Fruit fly (Drosophila melanogaster) whole organism, embryonic: Measurements from ENCODE around the gene CG34284.
A peak's percentile ranks its signal among the peaks of the same experiment; 100 is the strongest.

Source experiments
- Ada2b ChIP-seq: fragments of 200-800 bp; sonication (Bioruptor generic); IDR thresholded peaks from 2 replicates; pipeline ENCODE4 v1.3.6; 2022; ENCODE audit warnings: missing biosample characterization, missing genetic modification characterization
- CG11456 ChIP-seq: fragments of 200-800 bp; sonication (Bioruptor generic); IDR thresholded peaks from 3 replicates; pipeline ENCODE4 v1.3.6; 2022; ENCODE audit warnings: missing biosample characterization, missing genetic modification characterization
- CG11504 ChIP-seq: fragments of 200-800 bp; sonication (Bioruptor generic); optimal IDR thresholded peaks from 3 replicates; lab custom pipeline; 2019; ENCODE audit warnings: missing biosample characterization, mild to moderate bottlenecking, missing genetic modification characterization, moderate library complexity
- CG11723 ChIP-seq: fragments of 200-800 bp; sonication (Bioruptor generic); optimal IDR thresholded peaks from 2 replicates; lab custom pipeline; 2017; ENCODE audit warnings: missing biosample characterization, mild to moderate bottlenecking, missing genetic modification characterization
- CG12104 ChIP-seq: fragments of 200-800 bp; sonication (Bioruptor generic); optimal IDR thresholded peaks from 3 replicates; lab custom pipeline; 2016; ENCODE audit warnings: missing biosample characterization, missing genetic modification characterization
- CG1233 ChIP-seq: fragments of 200-800 bp; sonication (Bioruptor generic); optimal IDR thresholded peaks from 4 replicates; lab custom pipeline; 2018; ENCODE audit warnings: missing biosample characterization, mild to moderate bottlenecking, missing genetic modification characterization
- CG13287 ChIP-seq: fragments of 200-800 bp; sonication (Bioruptor generic); IDR thresholded peaks from 2 replicates; pipeline ENCODE4 v1.3.6; 2022; ENCODE audit warnings: missing biosample characterization, missing genetic modification characterization; ENCODE audit not compliant: partially characterized antibody
- CG14667 ChIP-seq: fragments of 200-800 bp; sonication (Bioruptor generic); IDR thresholded peaks from 2 replicates; pipeline ENCODE4 v1.3.6; 2022; ENCODE audit warnings: missing biosample characterization, missing genetic modification characterization
- CG15269 ChIP-seq: fragments of 200-800 bp; sonication (Bioruptor generic); optimal IDR thresholded peaks from 2 replicates; lab custom pipeline; 2018; ENCODE audit warnings: missing biosample characterization, mild to moderate bottlenecking, missing genetic modification characterization, moderate library complexity
- CG16815 ChIP-seq: fragments of 200-800 bp; sonication (Bioruptor generic); optimal IDR thresholded peaks from 3 replicates; lab custom pipeline; 2017; ENCODE audit warnings: missing biosample characterization, mild to moderate bottlenecking, missing genetic modification characterization
- CG2875 ChIP-seq: fragments of 200-800 bp; sonication (Bioruptor generic); optimal IDR thresholded peaks from 2 replicates; lab custom pipeline; 2017; ENCODE audit warnings: missing biosample characterization, mild to moderate bottlenecking, missing genetic modification characterization, missing genetic modification reagents
- CG30403 ChIP-seq: fragments of 200-800 bp; sonication (Bioruptor generic); optimal IDR thresholded peaks from 3 replicates; lab custom pipeline; 2016; ENCODE audit warnings: missing biosample characterization, missing genetic modification characterization
- CG33213 ChIP-seq: fragments of 200-800 bp; sonication (Bioruptor generic); optimal IDR thresholded peaks from 3 replicates; lab custom pipeline; 2016; ENCODE audit warnings: missing biosample characterization, missing genetic modification characterization
- CG34376 ChIP-seq: fragments of 200-800 bp; sonication (Bioruptor generic); optimal IDR thresholded peaks from 2 replicates; lab custom pipeline; 2018; ENCODE audit warnings: missing biosample characterization, mild to moderate bottlenecking, missing genetic modification characterization
- CG34422 ChIP-seq: fragments of 200-800 bp; sonication (Bioruptor generic); IDR thresholded peaks from 3 replicates; pipeline ENCODE4 v1.3.6; 2022; ENCODE audit warnings: missing biosample characterization, missing genetic modification characterization
- CG4282 ChIP-seq: fragments of 200-800 bp; sonication (Bioruptor generic); optimal IDR thresholded peaks from 2 replicates; lab custom pipeline; 2016; ENCODE audit warnings: missing biosample characterization, missing genetic modification characterization
- CG5953 ChIP-seq: fragments of 200-800 bp; sonication (Bioruptor generic); IDR thresholded peaks from 2 replicates; pipeline ENCODE4 v1.3.6; 2022; ENCODE audit warnings: missing biosample characterization, missing genetic modification characterization
- CG7271 ChIP-seq: fragments of 200-800 bp; sonication (Bioruptor generic); optimal IDR thresholded peaks from 2 replicates; lab custom pipeline; 2018; ENCODE audit warnings: missing biosample characterization, mild to moderate bottlenecking, missing genetic modification characterization, moderate library complexity
- CG7556 ChIP-seq: fragments of 200-800 bp; sonication (Bioruptor generic); optimal IDR thresholded peaks from 2 replicates; lab custom pipeline; 2017; ENCODE audit warnings: missing biosample characterization, mild to moderate bottlenecking, missing genetic modification characterization
- CG8765 ChIP-seq: fragments of 200-800 bp; sonication (Bioruptor generic); IDR thresholded peaks from 2 replicates; pipeline ENCODE4 v1.3.6; 2022; ENCODE audit warnings: missing biosample characterization, missing genetic modification characterization
- CG8924 ChIP-seq: fragments of 200-800 bp; optimal IDR thresholded peaks from 3 replicates; lab custom pipeline; 2019; ENCODE audit warnings: missing biosample characterization, mild to moderate bottlenecking, missing genetic modification characterization, moderate library complexity
- CG9817 ChIP-seq: fragments of 200-800 bp; sonication (Bioruptor generic); optimal IDR thresholded peaks from 2 replicates; lab custom pipeline; 2018; ENCODE audit warnings: missing biosample characterization, mild to moderate bottlenecking, missing genetic modification characterization, moderate library complexity
- Chrac-16 ChIP-seq: fragments of 200-800 bp; sonication (Bioruptor generic); optimal IDR thresholded peaks from 3 replicates; lab custom pipeline; 2016; ENCODE audit warnings: missing biosample characterization, missing genetic modification characterization
- Dp ChIP-seq: fragments of 200-800 bp; sonication (Bioruptor generic); optimal IDR thresholded peaks from 2 replicates; lab custom pipeline; 2018; ENCODE audit warnings: missing biosample characterization, mild to moderate bottlenecking, missing genetic modification characterization, moderate library complexity
- Hey ChIP-seq: fragments of 200-800 bp; sonication (Bioruptor generic); optimal IDR thresholded peaks from 3 replicates; lab custom pipeline; 2018; ENCODE audit warnings: missing biosample characterization, mild to moderate bottlenecking, missing genetic modification characterization
- Kr ChIP-seq: fragments of 200-800 bp; sonication (Bioruptor generic); optimal IDR thresholded peaks from 2 replicates; lab custom pipeline; 2017; ENCODE audit warnings: missing biosample characterization, mild to moderate bottlenecking, missing genetic modification characterization
- MESR4 ChIP-seq: fragments of 200-800 bp; sonication (Bioruptor generic); optimal IDR thresholded peaks from 2 replicates; lab custom pipeline; 2018; ENCODE audit warnings: missing biosample characterization, mild to moderate bottlenecking, missing genetic modification characterization, moderate library complexity
- NC2β ChIP-seq: fragments of 200-800 bp; sonication (Bioruptor generic); optimal IDR thresholded peaks from 2 replicates; lab custom pipeline; 2016; ENCODE audit warnings: missing biosample characterization, missing genetic modification characterization
- Pdp1 ChIP-seq, 2 experiments: fragments of 200-800 bp; sonication (Bioruptor generic); optimal IDR thresholded peaks; 3 replicates each; lab custom pipeline; 2016; ENCODE audit warnings: missing biosample characterization in 2 of 2, missing genetic modification characterization in 2 of 2, mild to moderate bottlenecking in 1 of 2, moderate library complexity in 1 of 2
- Sox100B ChIP-seq: fragments of 200-800 bp; sonication (Bioruptor generic); optimal IDR thresholded peaks from 3 replicates; lab custom pipeline; 2018; ENCODE audit warnings: missing biosample characterization, mild to moderate bottlenecking, missing genetic modification characterization
- Trl ChIP-seq, 3 experiments: fragments of >200 bp in 2 of 3; fragments of 200-800 bp in 1 of 3; sonication (Bioruptor generic) in 1 of 3; optimal IDR thresholded peaks; 2 replicates in 1 of 3; 3 replicates in 2 of 3; lab custom pipeline; 2016 to 2017; ENCODE audit warnings: missing biosample characterization in 1 of 3, missing genetic modification characterization in 1 of 3
- ci ChIP-seq: fragments of 200-800 bp; sonication (Bioruptor generic); IDR thresholded peaks from 3 replicates; pipeline ENCODE4 v1.3.6; 2022; ENCODE audit warnings: missing biosample characterization, missing genetic modification characterization
- cwo ChIP-seq: fragments of 200-800 bp; sonication (Bioruptor generic); optimal IDR thresholded peaks from 3 replicates; lab custom pipeline; 2017; ENCODE audit warnings: missing biosample characterization, missing genetic modification characterization, mild to moderate bottlenecking, moderate library complexity, missing genetic modification reagents
- dmrt11E ChIP-seq: fragments of 200-800 bp; sonication (Bioruptor generic); optimal IDR thresholded peaks from 3 replicates; lab custom pipeline; 2018; ENCODE audit warnings: missing biosample characterization, mild to moderate bottlenecking, missing genetic modification characterization, moderate library complexity
- dmrt99B ChIP-seq: fragments of 200-800 bp; sonication (Bioruptor generic); optimal IDR thresholded peaks from 2 replicates; lab custom pipeline; 2018; ENCODE audit warnings: missing biosample characterization, mild to moderate bottlenecking, missing genetic modification characterization, moderate library complexity
- gro ChIP-seq: fragments of 200-800 bp; sonication (Bioruptor generic); optimal IDR thresholded peaks from 2 replicates; lab custom pipeline; 2016; ENCODE audit warnings: missing biosample characterization, missing genetic modification characterization
- her ChIP-seq: fragments of 200-800 bp; sonication (Bioruptor generic); optimal IDR thresholded peaks from 2 replicates; lab custom pipeline; 2016; ENCODE audit warnings: missing biosample characterization, missing genetic modification characterization
- jing ChIP-seq: fragments of 200-800 bp; sonication (Bioruptor generic); optimal IDR thresholded peaks from 2 replicates; lab custom pipeline; 2018; ENCODE audit warnings: missing biosample characterization, mild to moderate bottlenecking, missing genetic modification characterization
- ken ChIP-seq: fragments of 200-800 bp; sonication (Bioruptor generic); IDR thresholded peaks from 3 replicates; pipeline ENCODE4 v1.3.6; 2022; ENCODE audit warnings: missing biosample characterization, missing genetic modification characterization
- lmd ChIP-seq: fragments of 200-800 bp; sonication (Bioruptor generic); IDR thresholded peaks from 2 replicates; pipeline ENCODE4 v1.3.6; 2022; ENCODE audit warnings: missing biosample characterization, missing genetic modification characterization
- lola ChIP-seq, 3 experiments: fragments of >200 bp in 2 of 3; fragments of 200-800 bp in 1 of 3; sonication (Bioruptor generic) in 1 of 3; optimal IDR thresholded peaks; 2 replicates each; lab custom pipeline; 2017 to 2019; ENCODE audit warnings: missing biosample characterization in 3 of 3, missing genetic modification characterization in 3 of 3, mild to moderate bottlenecking in 1 of 3, moderate library complexity in 1 of 3
- nerfin-1 ChIP-seq: fragments of 200-800 bp; sonication (Bioruptor generic); optimal IDR thresholded peaks from 3 replicates; lab custom pipeline; 2019; ENCODE audit warnings: missing biosample characterization, mild to moderate bottlenecking, missing genetic modification characterization, moderate library complexity
- peb ChIP-seq: fragments of 200-800 bp; sonication (Bioruptor generic); IDR thresholded peaks from 2 replicates; pipeline ENCODE4 v1.3.6; 2022; ENCODE audit warnings: missing biosample characterization, missing genetic modification characterization
- phol ChIP-seq: fragments of 200-800 bp; sonication (Bioruptor generic); optimal IDR thresholded peaks from 3 replicates; lab custom pipeline; 2018; ENCODE audit warnings: missing biosample characterization, mild to moderate bottlenecking, missing genetic modification characterization, moderate library complexity
- pnt ChIP-seq: fragments of 200-800 bp; sonication (Bioruptor generic); optimal IDR thresholded peaks from 3 replicates; lab custom pipeline; 2016; ENCODE audit warnings: missing biosample characterization, missing genetic modification characterization
- sqz ChIP-seq: fragments of 200-800 bp; sonication (Bioruptor generic); optimal IDR thresholded peaks from 3 replicates; lab custom pipeline; 2018; ENCODE audit warnings: missing biosample characterization, mild to moderate bottlenecking, missing genetic modification characterization
- stwl ChIP-seq: fragments of 200-800 bp; sonication (Bioruptor generic); optimal IDR thresholded peaks from 3 replicates; lab custom pipeline; 2018; ENCODE audit warnings: missing biosample characterization, mild to moderate bottlenecking, missing genetic modification characterization, moderate library complexity
- tap ChIP-seq: fragments of 200-800 bp; optimal IDR thresholded peaks from 3 replicates; lab custom pipeline; 2019; ENCODE audit warnings: missing biosample characterization, mild to moderate bottlenecking, missing genetic modification characterization, moderate library complexity
- vfl ChIP-seq: fragments of 200-800 bp; sonication (Bioruptor generic); optimal IDR thresholded peaks from 2 replicates; lab custom pipeline; 2016; ENCODE audit warnings: missing biosample characterization, missing genetic modification characterization

CG34284 gene

DNA sequence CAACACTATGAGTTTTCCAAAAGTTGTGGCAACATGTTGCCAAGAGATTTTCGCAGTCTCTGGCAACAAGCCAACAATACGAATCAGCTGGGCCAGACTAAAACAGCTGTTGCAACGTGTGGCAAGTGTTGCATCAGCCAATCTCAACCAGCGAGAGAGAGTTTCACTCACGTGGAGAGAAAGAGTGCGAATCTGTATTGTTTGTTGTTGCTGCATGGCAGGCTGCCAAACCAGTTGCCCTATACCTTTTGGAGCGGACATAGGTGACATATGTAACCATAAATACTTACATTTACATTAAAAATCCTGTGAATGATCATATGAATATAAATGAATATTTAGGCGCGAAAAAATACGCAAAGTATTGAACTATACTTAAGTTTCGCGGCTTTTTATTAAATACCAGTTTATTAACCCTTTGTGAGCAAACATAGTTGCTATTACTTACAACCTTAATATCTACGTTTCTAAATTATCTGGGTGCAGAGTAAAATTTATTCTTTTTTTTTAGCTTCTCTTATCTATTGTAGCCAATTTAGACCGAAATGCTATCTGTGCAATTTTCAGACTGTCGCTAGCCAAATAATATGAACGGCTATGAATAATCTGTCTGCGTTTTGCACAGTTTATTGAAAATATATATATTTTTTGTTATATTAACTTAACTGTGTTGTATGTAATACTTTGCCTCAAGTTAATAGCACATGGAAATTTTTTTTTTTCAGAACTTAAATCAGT lies 11.3 kb upstream of the CG34284 start (continued):
- TF ChIP-seq lmd (peak; percentile 26; the same call in 1 of the 2 replicates), CG7556 (GFP tag; lab: Kevin White, UChicago) (peak; percentile 42), Hey (tag; lab: Kevin White, UChicago) (no peak), CG12104 (GFP tag; lab: Kevin White, UChicago) (no peak), CG11456 (GFP tag; lab: Robert Waterston, UW) (no peak), CG5953 (no peak), MESR4 (GFP tag; lab: Kevin White, UChicago) (no peak), sqz (GFP tag; lab: Kevin White, UChicago) (no peak), CG30403 (peak; percentile 36), her (GFP tag; lab: Kevin White, UChicago) (no peak), peb (no peak), tap (tag; lab: Kevin White, UChicago) (no peak), Chrac-16 (GFP tag; lab: Kevin White, UChicago) (no peak), vfl (GFP tag; lab: Kevin White, UChicago) (no peak), CG2875 (no peak), CG11504 (tag; lab: Kevin White, UChicago) (peak; percentile 99), Ada2b (GFP tag; lab: Robert Waterston, UW) (no peak), Kr (GFP tag; lab: Kevin White, UChicago) (no peak), Sox100B (GFP tag; lab: Kevin White, UChicago) (peak; percentile 37), CG34422 (GFP tag; lab: Robert Waterston, UW) (0 out of 3 replicates have a peak, but pooled peaks have one; percentile 27), CG13287 (GFP tag; lab: Robert Waterston, UW) (no peak), ci (0 out of 3 replicates have a peak, but pooled peaks have one; percentile 54), CG9817 (tag; lab: Kevin White, UChicago) (no peak), phol (tag; lab: Kevin White, UChicago) (no peak), NC2β (no peak), CG16815 (GFP tag; lab: Kevin White, UChicago) (peak; percentile 13), CG7271 (tag; lab: Kevin White, UChicago) (no peak), pnt (GFP tag; lab: Kevin White, UChicago) (no peak), Dp (no peak), CG8924 (tag; lab: Kevin White, UChicago) (no peak), lola (GFP tag; optimal IDR thresholded peaks at IDR 0.05; lab: Kevin White, UChicago) (peak in 1 of 3 experiments; percentile 21), jing (GFP tag; lab: Kevin White, UChicago) (no peak), CG11723 (GFP tag; lab: Kevin White, UChicago) (no peak), CG1233 (GFP tag; lab: Kevin White, UChicago) (no peak), nerfin-1 (no peak), CG34376 (no peak), dmrt99B (tag; lab: Kevin White, UChicago) (peak; percentile 4), dmrt11E (peak; percentile 7), Pdp1 (GFP tag; optimal IDR thresholded peaks at IDR 0.05; lab: Kevin White, UChicago) (peak in 1 of 2 experiments; percentile 61), CG8765 (GFP tag; lab: Robert Waterston, UW) (no peak), CG15269 (tag; lab: Kevin White, UChicago) (no peak), cwo (no peak), gro (no peak), CG4282 (GFP tag; lab: Kevin White, UChicago) (no peak), CG14667 (GFP tag; lab: Robert Waterston, UW) (no peak), ken (GFP tag; lab: Robert Waterston, UW) (no peak), CG33213 (GFP tag; lab: Kevin White, UChicago) (no peak), Trl (optimal IDR thresholded peaks at IDR 0.05; lab: Kevin White, UChicago) (peak; percentile 25 to 57), Trl (GFP tag; optimal IDR thresholded peaks at IDR 0.05; lab: Kevin White, UChicago) (no peak), stwl (tag; lab: Kevin White, UChicago) (no peak)
